Fruit fly (Drosophila melanogaster) whole organism, embryonic: ENCODE results near the gene CG11263.

Source experiments
- CG10274 ChIP-seq: fragments of 200-800 bp; sonication (Bioruptor generic); optimal IDR thresholded peaks from 3 replicates; lab custom pipeline; 2017; ENCODE audit warnings: missing biosample characterization, mild to moderate bottlenecking, missing genetic modification characterization
- CG12659 ChIP-seq: fragments of 200-800 bp; sonication (Bioruptor generic); optimal IDR thresholded peaks from 3 replicates; lab custom pipeline; 2017; ENCODE audit warnings: mild to moderate bottlenecking, missing biosample characterization, missing genetic modification reagents, missing genetic modification characterization
- CG13894 ChIP-seq: fragments of 200-800 bp; sonication (Bioruptor generic); optimal IDR thresholded peaks from 3 replicates; lab custom pipeline; 2018; ENCODE audit warnings: missing biosample characterization, mild to moderate bottlenecking, missing genetic modification characterization, moderate library complexity
- CG1529 ChIP-seq: fragments of 200-800 bp; sonication (Bioruptor generic); optimal IDR thresholded peaks from 3 replicates; lab custom pipeline; 2018; ENCODE audit warnings: missing biosample characterization, missing genetic modification characterization
- CG15479 ChIP-seq: fragments of 200-800 bp; sonication (Bioruptor generic); optimal IDR thresholded peaks from 3 replicates; lab custom pipeline; 2019; ENCODE audit warnings: missing biosample characterization, mild to moderate bottlenecking, missing genetic modification characterization, moderate library complexity
- CG16779 ChIP-seq: fragments of 200-800 bp; sonication (Bioruptor generic); IDR thresholded peaks from 2 replicates; pipeline ENCODE4 v1.3.6; 2022; ENCODE audit warnings: missing biosample characterization, missing genetic modification characterization
- CG17829 ChIP-seq: fragments of 200-800 bp; optimal IDR thresholded peaks from 2 replicates; lab custom pipeline; 2019; ENCODE audit warnings: missing biosample characterization, mild to moderate bottlenecking, missing genetic modification characterization, moderate library complexity
- CG31388 ChIP-seq: fragments of 200-800 bp; sonication (Bioruptor generic); optimal IDR thresholded peaks from 2 replicates; lab custom pipeline; 2016; ENCODE audit warnings: missing biosample characterization, missing genetic modification characterization
- CG3407 ChIP-seq: fragments of 200-800 bp; sonication (Bioruptor generic); optimal IDR thresholded peaks from 2 replicates; lab custom pipeline; 2018; ENCODE audit warnings: missing biosample characterization, mild to moderate bottlenecking, missing genetic modification characterization
- CG4404 ChIP-seq: fragments of 200-800 bp; sonication (Bioruptor generic); IDR thresholded peaks from 2 replicates; pipeline ENCODE4 v1.3.6; 2022; ENCODE audit warnings: missing biosample characterization, missing genetic modification characterization
- CG5180 ChIP-seq: fragments of 200-800 bp; sonication (Bioruptor generic); optimal IDR thresholded peaks from 3 replicates; lab custom pipeline; 2017; ENCODE audit warnings: missing biosample characterization, missing genetic modification characterization, mild to moderate bottlenecking, moderate library complexity, missing genetic modification reagents
- CG8290 ChIP-seq, 3 experiments: fragments of 200-800 bp; sonication (Bioruptor generic); optimal IDR thresholded peaks; 2 replicates each; lab custom pipeline; 2016 to 2019; ENCODE audit warnings: missing biosample characterization in 3 of 3, missing genetic modification characterization in 3 of 3, mild to moderate bottlenecking in 2 of 3, moderate library complexity in 1 of 3
- CG9437 ChIP-seq: fragments of 200-800 bp; sonication (Bioruptor generic); optimal IDR thresholded peaks from 2 replicates; lab custom pipeline; 2018; ENCODE audit warnings: missing biosample characterization, mild to moderate bottlenecking, missing genetic modification characterization
- Deaf1 ChIP-seq: fragments of 200-800 bp; optimal IDR thresholded peaks from 3 replicates; lab custom pipeline; 2019; ENCODE audit warnings: missing biosample characterization, mild to moderate bottlenecking, missing genetic modification characterization, moderate library complexity
- Dek ChIP-seq: fragments of 200-800 bp; sonication (Bioruptor generic); optimal IDR thresholded peaks from 3 replicates; lab custom pipeline; 2019; ENCODE audit warnings: missing biosample characterization, mild to moderate bottlenecking, missing genetic modification characterization, moderate library complexity
- Dip2 ChIP-seq: fragments of 200-800 bp; sonication (Bioruptor generic); IDR thresholded peaks from 2 replicates; pipeline ENCODE4 v1.3.6; 2022; ENCODE audit warnings: missing biosample characterization, missing genetic modification characterization
- Ets97D ChIP-seq: fragments of 200-800 bp; sonication (Bioruptor generic); optimal IDR thresholded peaks from 3 replicates; lab custom pipeline; 2016; ENCODE audit warnings: missing biosample characterization, missing genetic modification characterization
- Fer1 ChIP-seq: fragments of 200-800 bp; sonication (Bioruptor generic); optimal IDR thresholded peaks from 2 replicates; lab custom pipeline; 2017; ENCODE audit warnings: missing biosample characterization, mild to moderate bottlenecking, missing genetic modification characterization
- Fer3 ChIP-seq: fragments of 200-800 bp; sonication (Bioruptor generic); optimal IDR thresholded peaks from 2 replicates; lab custom pipeline; 2018; ENCODE audit warnings: missing biosample characterization, mild to moderate bottlenecking, missing genetic modification characterization, moderate library complexity
- Gsc ChIP-seq: fragments of 200-800 bp; sonication (Bioruptor generic); IDR thresholded peaks from 2 replicates; pipeline ENCODE4 v1.3.6; 2022; ENCODE audit warnings: missing biosample characterization, missing genetic modification characterization
- HmgD ChIP-seq: fragments of 200-800 bp; sonication (Bioruptor generic); optimal IDR thresholded peaks from 3 replicates; lab custom pipeline; 2016; ENCODE audit warnings: missing biosample characterization, missing genetic modification characterization
- MTF-1 ChIP-seq: fragments of 200-800 bp; sonication (Bioruptor generic); optimal IDR thresholded peaks from 2 replicates; lab custom pipeline; 2018; ENCODE audit warnings: missing biosample characterization, mild to moderate bottlenecking, missing genetic modification characterization, borderline replicate concordance
- NfI ChIP-seq: fragments of 200-800 bp; sonication (Bioruptor generic); optimal IDR thresholded peaks from 3 replicates; lab custom pipeline; 2018; ENCODE audit warnings: missing biosample characterization, mild to moderate bottlenecking, missing genetic modification characterization, moderate library complexity
- Oli ChIP-seq: fragments of 200-800 bp; sonication (Bioruptor generic); optimal IDR thresholded peaks from 2 replicates; lab custom pipeline; 2018; ENCODE audit warnings: missing biosample characterization, mild to moderate bottlenecking, missing genetic modification characterization, moderate library complexity
- Vsx1 ChIP-seq: fragments of 200-800 bp; sonication (Bioruptor generic); optimal IDR thresholded peaks from 2 replicates; lab custom pipeline; 2017; ENCODE audit warnings: missing biosample characterization, mild to moderate bottlenecking, missing genetic modification characterization, missing genetic modification reagents
- ab ChIP-seq: fragments of 200-800 bp; sonication (Bioruptor generic); optimal IDR thresholded peaks from 2 replicates; lab custom pipeline; 2016; ENCODE audit warnings: missing biosample characterization, missing genetic modification characterization
- ato ChIP-seq: fragments of 200-800 bp; sonication (Bioruptor generic); IDR thresholded peaks from 2 replicates; pipeline ENCODE4 v1.3.6; 2022; ENCODE audit warnings: missing biosample characterization, missing genetic modification characterization; ENCODE audit not compliant: partially characterized antibody
- caup ChIP-seq: fragments of 200-800 bp; sonication (Bioruptor generic); optimal IDR thresholded peaks from 3 replicates; lab custom pipeline; 2017; ENCODE audit warnings: missing biosample characterization, mild to moderate bottlenecking, missing genetic modification characterization, moderate library complexity; ENCODE audit not compliant: severe bottlenecking
- chinmo ChIP-seq: fragments of 200-800 bp; sonication (Bioruptor generic); IDR thresholded peaks from 4 replicates; pipeline ENCODE4 v1.3.6; 2022; ENCODE audit warnings: missing biosample characterization, missing genetic modification characterization; ENCODE audit not compliant: partially characterized antibody
- emc ChIP-seq: fragments of 200-800 bp; sonication (Bioruptor generic); optimal IDR thresholded peaks from 2 replicates; lab custom pipeline; 2016; ENCODE audit warnings: missing biosample characterization, missing genetic modification characterization
- ems ChIP-seq: fragments of 200-800 bp; sonication (Bioruptor generic); optimal IDR thresholded peaks from 3 replicates; lab custom pipeline; 2016; ENCODE audit warnings: missing biosample characterization, missing genetic modification characterization
- ewg ChIP-seq: fragments of 200-800 bp; sonication (Bioruptor generic); optimal IDR thresholded peaks from 3 replicates; lab custom pipeline; 2017; ENCODE audit warnings: mild to moderate bottlenecking, missing biosample characterization, missing genetic modification reagents, missing genetic modification characterization
- eyg ChIP-seq: fragments of 200-800 bp; sonication (Bioruptor generic); optimal IDR thresholded peaks from 3 replicates; lab custom pipeline; 2016; ENCODE audit warnings: missing biosample characterization, missing genetic modification characterization
- fd96Cb ChIP-seq: fragments of 200-800 bp; sonication (Bioruptor generic); optimal IDR thresholded peaks from 2 replicates; lab custom pipeline; 2018; ENCODE audit warnings: missing biosample characterization, mild to moderate bottlenecking, missing genetic modification characterization, moderate library complexity
- gcm2 ChIP-seq: fragments of 200-800 bp; sonication (Bioruptor generic); optimal IDR thresholded peaks from 2 replicates; lab custom pipeline; 2016; ENCODE audit warnings: missing biosample characterization, missing genetic modification characterization
- gro ChIP-seq: fragments of 200-800 bp; sonication (Bioruptor generic); optimal IDR thresholded peaks from 2 replicates; lab custom pipeline; 2016; ENCODE audit warnings: missing biosample characterization, missing genetic modification characterization
- gsb-n ChIP-seq: fragments of 200-800 bp; sonication (Bioruptor generic); optimal IDR thresholded peaks from 3 replicates; lab custom pipeline; 2018; ENCODE audit warnings: missing biosample characterization, mild to moderate bottlenecking, missing genetic modification characterization
- hkb ChIP-seq, 2 experiments: fragments of 200-800 bp in 1 of 2; fragments of >200 bp in 1 of 2; sonication (Bioruptor generic) in 1 of 2; IDR thresholded peaks in 1 of 2; optimal IDR thresholded peaks in 1 of 2; 2 replicates each; pipeline versions ENCODE4 v1.3.6 to Lab custom; 2017 to 2022; ENCODE audit warnings: missing biosample characterization in 1 of 2, missing genetic modification characterization in 1 of 2
- ind ChIP-seq: fragments of 200-800 bp; sonication (Bioruptor generic); optimal IDR thresholded peaks from 3 replicates; lab custom pipeline; 2016; ENCODE audit warnings: missing biosample characterization, missing genetic modification characterization
- klu ChIP-seq: fragments of 200-800 bp; sonication (Bioruptor generic); IDR thresholded peaks from 2 replicates; pipeline ENCODE4 v1.3.6; 2022; ENCODE audit warnings: missing biosample characterization, missing genetic modification characterization
- maf-S ChIP-seq: fragments of 200-800 bp; sonication (Bioruptor generic); optimal IDR thresholded peaks from 2 replicates; lab custom pipeline; 2016; ENCODE audit warnings: missing biosample characterization, missing genetic modification characterization
- nerfin-1 ChIP-seq: fragments of 200-800 bp; sonication (Bioruptor generic); optimal IDR thresholded peaks from 3 replicates; lab custom pipeline; 2019; ENCODE audit warnings: missing biosample characterization, mild to moderate bottlenecking, missing genetic modification characterization, moderate library complexity
- peb ChIP-seq: fragments of 200-800 bp; sonication (Bioruptor generic); IDR thresholded peaks from 2 replicates; pipeline ENCODE4 v1.3.6; 2022; ENCODE audit warnings: missing biosample characterization, missing genetic modification characterization
- pita ChIP-seq: fragments of 200-800 bp; sonication (Bioruptor generic); optimal IDR thresholded peaks from 2 replicates; lab custom pipeline; 2017; ENCODE audit warnings: missing biosample characterization, mild to moderate bottlenecking, missing genetic modification characterization
- sna ChIP-seq: fragments of 200-800 bp; sonication (Bioruptor generic); IDR thresholded peaks from 2 replicates; pipeline ENCODE4 v1.3.6; 2022; ENCODE audit warnings: missing biosample characterization, missing genetic modification characterization; ENCODE audit not compliant: partially characterized antibody
- trh ChIP-seq: fragments of 200-800 bp; sonication (Bioruptor generic); optimal IDR thresholded peaks from 2 replicates; lab custom pipeline; 2016; ENCODE audit warnings: missing biosample characterization, missing genetic modification characterization
- wdn ChIP-seq: fragments of 200-800 bp; sonication (Bioruptor generic); IDR thresholded peaks from 2 replicates; pipeline ENCODE4 v1.3.6; 2022; ENCODE audit warnings: missing biosample characterization, missing genetic modification characterization
- zfh1 ChIP-seq: fragments of 200-800 bp; sonication (Bioruptor generic); IDR thresholded peaks from 3 replicates; pipeline ENCODE4 v1.3.6; 2022; ENCODE audit warnings: missing biosample characterization, missing genetic modification characterization

CG11263 gene

dm6 chr3L:13015823-13016465 is 9.3 kb downstream of the CG11263 start, which contains the start of gene CG11267 (continued):
- no peak for TF ChIP-seq sna (GFP tag; lab: Robert Waterston, UW)
- TF ChIP-seq fd96Cb (tag; lab: Kevin White, UChicago), result peak; percentile 85
- peak; percentile 78 for TF ChIP-seq Oli (tag; lab: Kevin White, UChicago)
- TF ChIP-seq CG10274 (GFP tag; lab: Kevin White, UChicago), result peak; percentile 70
- peak; percentile 73 for TF ChIP-seq peb (GFP tag; lab: Robert Waterston, UW)
- peak; percentile 73 for TF ChIP-seq ems (GFP tag; lab: Kevin White, UChicago)
- peak; percentile 67 for TF ChIP-seq gro (GFP tag; lab: Kevin White, UChicago)
- TF ChIP-seq pita (GFP tag; lab: Kevin White, UChicago), result no peak
- peak; percentile 88 for TF ChIP-seq Fer1 (GFP tag; lab: Kevin White, UChicago)
- TF ChIP-seq CG16779 (GFP tag; lab: Robert Waterston, UW), result peak; percentile 82
- TF ChIP-seq trh (GFP tag; lab: Kevin White, UChicago), result peak; percentile 62
- TF ChIP-seq emc (GFP tag; lab: Kevin White, UChicago), result peak; percentile 64
- peak; percentile 82 for TF ChIP-seq maf-S (GFP tag; lab: Kevin White, UChicago)
- TF ChIP-seq Vsx1 (GFP tag; lab: Kevin White, UChicago), result peak; percentile 65
- peak; percentile 29; the same call in 1 of the 2 replicates for TF ChIP-seq Dip2 (GFP tag; lab: Robert Waterston, UW)
- peak; percentile 93 for TF ChIP-seq Fer3 (tag; lab: Kevin White, UChicago)
- TF ChIP-seq hkb (optimal IDR thresholded peaks at IDR 0.05; lab: Kevin White, UChicago), result no peak
- peak; percentile 94 for TF ChIP-seq hkb (GFP tag; IDR thresholded peaks at IDR 0.05; lab: Robert Waterston, UW)
- peak; percentile 71 for TF ChIP-seq MTF-1 (GFP tag; lab: Kevin White, UChicago)
- peak; percentile 72 for TF ChIP-seq ab (GFP tag; lab: Kevin White, UChicago)
- peak; percentile 72 for TF ChIP-seq CG12659 (GFP tag; lab: Kevin White, UChicago)
- TF ChIP-seq CG5180 (GFP tag; lab: Kevin White, UChicago), result peak; percentile 71
- peak; percentile 70 for TF ChIP-seq CG4404
- peak; percentile 91 for TF ChIP-seq caup (GFP tag; lab: Kevin White, UChicago)
- peak; percentile 75 for TF ChIP-seq eyg (GFP tag; lab: Kevin White, UChicago)
- TF ChIP-seq CG9437 (GFP tag; lab: Kevin White, UChicago), result peak; percentile 18
- TF ChIP-seq Gsc (GFP tag; lab: Robert Waterston, UW), result no peak
- TF ChIP-seq nerfin-1, result peak; percentile 79
- no peak for TF ChIP-seq chinmo
- TF ChIP-seq Dek (tag; lab: Kevin White, UChicago), result peak; percentile 85
- TF ChIP-seq CG15479 (GFP tag; lab: Kevin White, UChicago), result no peak
- TF ChIP-seq HmgD (GFP tag; lab: Kevin White, UChicago), result peak; percentile 76
- peak; percentile 89 for TF ChIP-seq ind
- TF ChIP-seq ewg, result peak; percentile 58
- TF ChIP-seq zfh1 (GFP tag; lab: Robert Waterston, UW), result peak; percentile 92
- TF ChIP-seq klu, result peak; percentile 81
- TF ChIP-seq Deaf1 (tag; lab: Kevin White, UChicago), result peak; percentile 55
- TF ChIP-seq CG8290 (GFP tag; optimal IDR thresholded peaks at IDR 0.05; lab: Kevin White, UChicago), result no peak
- peak; percentile 5 to 94 for TF ChIP-seq CG8290 (tag; optimal IDR thresholded peaks at IDR 0.05; lab: Kevin White, UChicago)
- TF ChIP-seq CG31388, result peak; percentile 81
- no peak for TF ChIP-seq gcm2
- peak; percentile 43 for TF ChIP-seq CG3407
- peak; percentile 75 for TF ChIP-seq CG17829 (tag; lab: Kevin White, UChicago)
- TF ChIP-seq ato (GFP tag; lab: Robert Waterston, UW), result no peak
- peak; percentile 88 for TF ChIP-seq wdn (GFP tag; lab: Robert Waterston, UW)
- peak; percentile 58 for TF ChIP-seq gsb-n (tag; lab: Kevin White, UChicago)
- peak; percentile 70 for TF ChIP-seq Ets97D (GFP tag; lab: Kevin White, UChicago)
- TF ChIP-seq CG1529 (GFP tag; lab: Kevin White, UChicago), result peak; percentile 60
- peak; percentile 89 for TF ChIP-seq CG13894 (tag; lab: Kevin White, UChicago)
- peak; percentile 75 for TF ChIP-seq NfI (GFP tag; lab: Kevin White, UChicago)
